Fruit fly (Drosophila melanogaster) whole organism, prepupa: Measurements from ENCODE around the gene CG44037.

Experiments
- CG10669 ChIP-seq: fragments of 200-800 bp; sonication (Bioruptor generic); optimal IDR thresholded peaks from 3 replicates; lab custom pipeline; 2018; ENCODE audit warnings: missing biosample characterization, mild to moderate bottlenecking, missing genetic modification characterization, moderate library complexity
- CG6792 ChIP-seq: fragments of 200-800 bp; sonication (Bioruptor generic); optimal IDR thresholded peaks from 3 replicates; lab custom pipeline; 2016; ENCODE audit warnings: missing biosample characterization, missing genetic modification characterization
- topi ChIP-seq: fragments of 200-800 bp; sonication (Bioruptor generic); optimal IDR thresholded peaks from 3 replicates; lab custom pipeline; 2016; ENCODE audit warnings: missing biosample characterization, missing genetic modification characterization

dm6 chr3R:12270590-12270989, 12.1 kb downstream of the CG44037 start, which contains the start of gene CG17738:
- TF ChIP-seq CG10669 (GFP tag; lab: Kevin White, UChicago): no peak
- no peak for TF ChIP-seq topi
- TF ChIP-seq CG6792 (GFP tag; lab: Kevin White, UChicago): no peak
